Worm (Caenorhabditis elegans) whole organism, L4/young adult: ENCODE results near the gene hpk-1.
A peak's percentile ranks its signal among the peaks of the same experiment; 100 is the strongest.

Experiments
- W03F9.2 ChIP-seq: fragments of 150-350 bp; optimal IDR thresholded peaks from 2 replicates; lab custom pipeline; 2014; ENCODE audit warnings: missing biosample characterization, missing genetic modification characterization
- dao-5 ChIP-seq: sonication (generic microtip); optimal IDR thresholded peaks from 2 replicates; lab custom pipeline; 2016; ENCODE audit warnings: missing genotype, missing genetic modification characterization, moderate library complexity, missing compliant biosample characterization
- him-1 ChIP-seq: sonication (generic microtip); optimal IDR thresholded peaks from 2 replicates; lab custom pipeline; 2016; ENCODE audit warnings: missing genotype, missing genetic modification reagents, missing genetic modification characterization, missing compliant biosample characterization

hpk-1 gene

DNA sequence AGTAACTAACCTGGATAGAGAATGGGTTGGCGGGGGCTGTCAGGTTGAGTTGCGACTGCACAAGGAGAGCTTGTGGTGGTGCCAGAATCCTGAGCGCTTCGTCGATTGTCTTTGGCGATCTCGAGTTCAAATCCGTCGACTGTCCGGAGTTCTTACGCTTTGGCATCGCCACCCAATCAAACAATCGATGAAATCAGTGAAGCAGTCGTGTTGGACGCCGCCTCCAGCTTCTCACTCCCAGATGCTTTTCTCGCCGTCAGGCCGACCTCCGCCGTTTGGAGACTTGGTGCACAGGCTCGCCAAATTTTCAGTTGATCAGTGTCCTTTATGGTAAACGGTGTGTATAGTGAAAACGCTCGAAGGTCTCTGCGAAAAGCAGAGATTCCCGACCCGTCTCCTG is at the start of gene hpk-1, which contains the start of gene F20B6.10:
Gene hpk-1, minus strand, starts transcription at position 397 of the 400 bp plus-strand sequence.
Gene F20B6.10, minus strand, starts transcription at position 303 of the 400 bp plus-strand sequence.
- no peak for TF ChIP-seq dao-5
- TF ChIP-seq him-1 (tag; lab: Kevin White, UChicago), result no peak
- TF ChIP-seq W03F9.2 (tag; lab: Kevin White, UChicago), result no peak

DNA sequence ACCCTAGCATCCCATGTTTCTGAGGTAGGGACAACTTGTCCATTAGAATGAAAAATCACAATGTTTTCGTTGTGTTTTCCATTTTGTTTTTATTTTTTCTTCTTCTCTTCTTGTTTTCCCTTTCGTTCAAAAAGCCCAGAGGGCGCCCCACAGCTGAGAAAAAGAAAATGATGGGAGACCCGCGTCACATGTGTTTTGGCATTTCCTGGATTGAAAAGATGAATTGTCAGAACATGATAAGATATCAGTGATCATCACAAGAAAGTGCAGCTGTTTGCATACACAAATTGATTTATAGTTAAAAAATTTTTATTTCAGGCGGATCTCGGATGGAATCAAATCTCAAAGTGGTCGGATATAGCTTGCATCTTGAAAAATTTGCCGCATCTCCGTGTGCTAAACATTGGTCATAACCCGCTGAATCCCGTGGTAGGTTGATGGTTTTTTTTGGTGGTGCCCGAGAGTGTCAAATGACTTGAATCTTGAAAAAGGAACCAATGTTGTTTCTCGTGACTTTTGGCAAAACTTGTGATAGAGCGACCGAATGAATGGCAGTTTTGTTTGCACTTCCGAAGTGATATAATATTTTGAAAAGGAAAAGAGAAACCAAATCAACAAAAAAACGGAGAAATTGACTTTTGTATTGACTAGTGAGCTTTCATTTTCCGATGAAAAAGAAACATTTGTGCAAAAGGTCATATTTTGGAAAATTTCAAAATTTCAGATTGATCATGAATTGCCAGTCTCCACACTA is 49.3 kb upstream of the hpk-1 start:
- TF ChIP-seq W03F9.2 (tag; lab: Kevin White, UChicago), result no peak
- TF ChIP-seq dao-5, result no peak
- no peak for TF ChIP-seq him-1 (tag; lab: Kevin White, UChicago)

DNA sequence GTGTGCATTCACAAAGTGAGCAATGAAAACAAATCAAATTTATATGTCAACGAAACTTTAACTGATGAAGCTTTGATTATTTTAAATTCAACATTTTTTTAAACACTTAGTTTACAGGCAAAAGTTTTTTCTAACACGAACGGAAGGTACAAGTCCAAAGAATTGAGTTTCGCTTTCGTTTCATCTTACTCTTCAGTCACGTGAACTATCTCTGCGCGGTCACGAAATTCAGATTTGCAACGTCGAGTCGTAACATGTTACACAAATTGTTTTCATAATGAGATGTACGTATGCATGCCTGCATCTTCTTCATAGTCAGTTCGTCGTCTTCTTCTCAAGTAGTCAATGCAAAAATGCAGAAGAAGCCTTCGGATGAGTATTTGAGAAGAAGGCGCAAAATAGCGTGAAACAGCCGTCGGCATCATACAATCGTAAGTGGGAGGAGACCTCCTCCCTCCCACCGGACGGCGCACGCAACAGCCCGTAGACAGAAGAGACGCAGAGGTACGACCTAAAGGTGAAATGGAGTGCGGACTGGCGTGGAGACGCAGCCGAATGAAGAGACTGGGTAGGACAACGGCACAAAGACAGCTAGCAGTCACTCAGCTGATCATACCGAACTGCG is 48.3 kb upstream of the hpk-1 start, which contains the start of gene coel-1:
Gene coel-1, plus strand, starts transcription at position 381 of the 625 bp plus-strand sequence.
- TF ChIP-seq dao-5 (no peak), him-1 (tag; lab: Kevin White, UChicago) (no peak), W03F9.2 (tag; lab: Kevin White, UChicago) (no peak)

DNA sequence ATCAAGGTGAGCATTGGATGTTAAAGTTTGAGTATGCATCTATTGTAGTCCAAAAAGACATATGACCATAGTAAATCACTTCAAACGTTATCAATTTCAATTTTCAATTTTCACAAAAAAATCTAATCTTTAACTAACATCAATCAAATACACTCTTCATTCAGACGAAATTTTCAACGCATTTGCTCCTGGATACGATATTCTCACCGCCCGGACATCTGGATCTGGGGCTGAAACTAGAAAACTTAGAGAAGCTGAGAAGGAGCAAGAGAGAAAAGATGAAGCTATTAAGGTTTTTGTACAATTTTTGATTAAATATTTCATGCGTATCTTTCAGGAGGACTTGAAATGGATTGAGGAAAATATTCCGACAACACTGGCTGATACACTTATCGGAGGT is 46.7 kb upstream of the hpk-1 start:
- TF ChIP-seq him-1 (tag; lab: Kevin White, UChicago) (no peak), dao-5 (no peak), W03F9.2 (tag; lab: Kevin White, UChicago) (no peak)

DNA sequence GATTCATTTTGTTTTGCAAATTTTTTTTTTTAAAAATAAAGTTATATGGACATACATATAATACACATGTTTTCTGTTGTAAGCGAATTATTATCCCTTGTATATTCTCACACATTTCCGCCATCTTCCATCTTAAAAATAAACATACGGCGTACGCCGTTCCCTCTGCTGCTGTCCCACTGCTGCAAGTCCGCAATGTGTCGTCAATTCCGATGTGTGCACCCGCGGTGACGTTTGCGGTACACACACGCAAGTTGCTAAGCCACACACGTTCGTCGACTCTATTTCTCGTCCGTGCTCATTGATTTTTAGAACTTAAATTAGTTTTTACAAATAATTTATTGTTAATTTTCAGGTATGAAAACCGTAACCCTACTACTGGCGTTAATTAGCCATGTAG is 43.2 kb upstream of the hpk-1 start, which contains the start of gene C52B9.4:
Gene C52B9.4, plus strand, starts transcription at position 356 of the 400 bp plus-strand sequence.
- TF ChIP-seq W03F9.2 (tag; lab: Kevin White, UChicago) (peak; percentile 5), dao-5 (no peak)

DNA sequence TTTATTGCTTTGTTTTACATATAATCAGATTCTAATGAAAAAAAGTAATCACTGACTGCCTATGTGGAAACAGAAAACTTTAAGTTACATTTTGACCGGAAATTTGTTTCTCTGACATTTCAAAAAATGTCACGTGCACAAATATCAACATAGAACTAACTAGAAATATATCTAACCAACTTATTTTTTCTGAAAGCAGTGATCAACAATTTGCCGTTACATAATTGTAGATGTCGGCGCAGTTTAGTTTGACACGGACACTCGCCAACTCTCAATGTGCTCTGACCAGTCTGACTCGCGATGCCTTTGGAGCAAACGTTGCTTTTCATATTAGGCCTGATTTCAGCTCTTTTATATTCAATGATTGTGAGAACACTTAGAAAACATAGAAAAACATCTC is 39.7 kb upstream of the hpk-1 start, which contains the start of gene srv-6:
Gene srv-6, plus strand, starts transcription at position 301 of the 400 bp plus-strand sequence.
- TF ChIP-seq W03F9.2 (tag; lab: Kevin White, UChicago) (no peak), dao-5 (no peak)

DNA sequence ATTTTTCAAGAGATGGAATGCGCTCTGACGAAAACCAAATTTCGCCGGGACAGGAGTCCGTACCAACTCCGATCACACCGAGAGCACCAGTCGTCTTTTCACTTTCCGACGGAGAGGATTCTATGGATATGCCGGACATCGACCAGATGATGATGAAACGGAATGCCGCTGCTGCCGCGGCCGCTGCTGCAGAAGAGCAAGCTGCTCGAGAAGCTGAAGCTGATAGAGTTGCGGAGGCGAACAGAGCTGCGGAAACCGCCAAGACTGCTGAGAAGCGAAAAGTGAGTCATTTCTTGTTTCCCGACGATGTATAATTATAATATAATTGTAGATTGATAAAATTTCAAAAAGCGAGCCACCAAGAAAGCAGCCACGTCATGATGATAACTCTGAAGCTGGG is 38.3 kb upstream of the hpk-1 start:
- TF ChIP-seq dao-5, result no peak
- TF ChIP-seq W03F9.2 (tag; lab: Kevin White, UChicago), result no peak
- TF ChIP-seq him-1 (tag; lab: Kevin White, UChicago), result no peak

DNA sequence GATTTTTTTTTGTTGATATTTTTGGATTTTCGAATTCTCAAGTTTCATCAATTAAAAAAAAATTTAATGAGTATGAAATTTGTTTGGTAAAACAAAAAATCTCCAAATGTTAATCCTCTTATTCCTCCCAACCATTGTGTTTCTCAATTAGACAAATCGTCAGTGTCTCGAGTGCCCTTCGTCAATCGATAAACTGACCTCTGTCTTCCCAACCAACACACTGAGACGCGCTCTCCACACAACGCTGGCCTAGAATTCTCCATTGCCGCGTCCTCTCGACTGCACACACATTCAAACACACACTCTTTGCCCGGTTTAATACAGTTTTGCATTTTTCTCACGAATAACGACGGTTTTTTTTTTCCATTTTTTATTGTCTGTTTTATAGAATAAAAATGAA is 37.7 kb upstream of the hpk-1 start, which contains the start of gene taf-11.1:
Gene taf-11.1, plus strand, starts transcription at position 389 of the 400 bp plus-strand sequence.
- TF ChIP-seq dao-5 (no peak), W03F9.2 (tag; lab: Kevin White, UChicago) (no peak), him-1 (tag; lab: Kevin White, UChicago) (no peak)

DNA sequence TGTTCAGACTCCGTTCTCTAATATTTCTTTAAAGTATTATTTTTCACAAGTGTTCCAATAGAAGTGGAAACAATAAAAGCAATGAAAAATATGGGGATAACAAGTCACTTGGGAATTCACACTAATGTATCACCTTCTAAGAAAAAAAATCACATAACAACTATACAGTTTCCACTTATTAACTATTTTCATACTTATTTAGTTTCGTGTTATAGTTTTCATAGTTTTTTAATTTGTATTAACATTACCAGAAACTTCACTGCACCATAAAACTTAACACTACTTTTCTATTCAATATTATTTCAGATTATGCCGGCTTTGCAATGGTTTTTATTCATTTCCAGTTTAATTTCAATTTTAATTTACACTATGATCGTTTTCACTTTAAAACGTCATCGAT is 35.0 kb upstream of the hpk-1 start, which contains the start of gene srv-5:
Gene srv-5, plus strand, starts transcription at position 301 of the 400 bp plus-strand sequence.
- no peak for TF ChIP-seq him-1 (tag; lab: Kevin White, UChicago)
- TF ChIP-seq W03F9.2 (tag; lab: Kevin White, UChicago), result no peak
- TF ChIP-seq dao-5, result no peak

DNA sequence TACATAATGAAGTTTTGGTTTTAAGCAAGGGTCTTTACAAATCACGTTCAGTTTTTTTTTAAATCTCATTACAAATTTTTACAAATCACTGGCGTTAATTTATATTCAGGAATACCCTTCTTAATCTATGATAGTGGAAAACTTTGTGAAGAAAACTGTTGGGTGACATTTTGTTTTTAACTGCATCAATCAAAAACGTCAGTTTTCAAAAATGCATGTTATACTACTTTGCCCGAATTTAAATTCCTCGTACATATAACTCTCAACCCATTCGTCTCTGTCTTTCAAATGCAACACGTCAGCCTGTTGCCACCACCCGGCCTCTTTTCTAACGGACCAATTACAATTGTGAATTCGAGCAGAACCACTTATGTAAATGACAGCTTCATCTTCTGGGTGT is 31.9 kb upstream of the hpk-1 start, which contains the start of gene hlh-13:
Gene hlh-13, plus strand, starts transcription at position 301 of the 400 bp plus-strand sequence.
- TF ChIP-seq dao-5 (no peak), him-1 (tag; lab: Kevin White, UChicago) (no peak), W03F9.2 (tag; lab: Kevin White, UChicago) (no peak)

DNA sequence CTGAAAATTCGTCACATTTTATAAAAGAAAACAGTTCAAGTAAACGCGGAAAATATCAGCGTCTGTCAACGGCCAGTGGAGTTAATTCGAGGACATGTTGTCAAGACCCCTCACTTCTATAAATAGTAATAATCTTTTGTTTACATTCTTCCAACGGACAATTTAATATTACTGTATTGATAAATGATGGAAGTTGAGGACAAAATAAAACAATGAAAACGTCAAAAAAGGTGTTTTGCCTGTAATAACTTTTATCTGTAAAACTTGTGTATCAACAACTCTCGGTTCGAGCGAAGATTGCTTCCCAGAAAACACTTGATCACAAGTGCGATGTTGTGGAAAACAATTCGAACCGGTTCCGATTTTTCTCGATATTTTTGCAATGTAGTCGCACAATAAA is 31.3 kb upstream of the hpk-1 start:
- no peak for TF ChIP-seq W03F9.2 (tag; lab: Kevin White, UChicago)
- no peak for TF ChIP-seq him-1 (tag; lab: Kevin White, UChicago)
- no peak for TF ChIP-seq dao-5

DNA sequence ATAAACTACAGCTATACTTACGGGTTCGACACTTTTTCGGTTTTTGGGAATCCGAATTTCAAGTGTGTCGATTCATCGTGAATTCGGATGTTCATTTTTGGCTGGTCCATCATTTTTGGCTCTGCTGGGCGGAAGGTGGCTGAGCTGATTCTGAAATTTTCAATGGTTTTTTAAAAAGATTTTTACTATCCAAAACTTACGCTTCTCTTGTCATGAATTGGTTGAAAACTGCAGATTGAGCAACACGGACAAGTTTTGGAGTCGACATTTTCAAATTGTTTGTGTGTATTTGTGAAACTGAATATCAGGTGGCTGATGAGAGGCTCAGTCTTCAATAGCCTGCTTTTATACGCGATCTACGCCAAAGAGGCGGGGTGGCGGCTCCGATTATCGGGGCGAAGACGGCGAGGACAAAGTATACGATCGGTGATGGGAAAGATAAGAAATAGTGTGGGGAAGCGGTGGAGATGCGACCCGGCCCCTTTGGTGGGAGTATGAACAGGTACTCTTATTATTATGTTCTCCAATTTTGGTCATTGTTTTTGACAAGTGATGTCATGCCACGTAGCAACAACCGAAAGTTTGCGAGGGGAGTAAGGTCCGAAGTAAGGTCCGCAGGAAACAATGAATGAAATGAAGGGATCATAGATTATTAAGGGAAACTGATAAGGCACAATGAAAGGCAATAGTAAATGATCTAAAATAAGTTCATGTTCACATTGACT is 29.9 kb upstream of the hpk-1 start, which contains the start of gene F48D6.4:
Gene F48D6.4, minus strand, starts transcription at position 346 of the 725 bp plus-strand sequence.
- TF ChIP-seq W03F9.2 (tag; lab: Kevin White, UChicago), result no peak
- TF ChIP-seq him-1 (tag; lab: Kevin White, UChicago), result no peak
- TF ChIP-seq dao-5, result peak; percentile 44

DNA sequence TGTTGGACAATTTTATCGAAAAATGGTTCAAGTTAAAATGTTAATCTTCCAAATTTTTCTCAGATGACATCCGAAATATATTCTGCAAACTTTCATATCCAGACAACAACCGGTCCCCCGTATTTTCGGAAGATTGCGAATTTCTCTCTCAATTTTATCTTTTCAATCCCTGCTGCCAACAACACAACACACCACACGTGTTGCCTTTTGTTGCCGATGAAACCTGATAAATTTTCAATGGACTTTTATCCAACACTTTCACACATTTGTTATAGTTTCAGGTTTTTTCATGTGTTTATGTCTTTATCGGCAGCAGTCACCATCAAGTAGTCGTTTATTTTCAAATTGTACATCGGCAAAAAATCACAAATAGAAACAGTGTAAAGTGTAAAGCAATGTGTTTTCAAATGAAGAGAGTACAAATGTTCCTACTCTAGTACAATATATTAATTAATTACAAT is 29.2 kb upstream of the hpk-1 start:
- TF ChIP-seq him-1 (tag; lab: Kevin White, UChicago), result no peak
- TF ChIP-seq W03F9.2 (tag; lab: Kevin White, UChicago), result no peak
- no peak for TF ChIP-seq dao-5
